Worm (Caenorhabditis elegans) whole organism, early embryonic: Measurements from ENCODE around the gene clec-180.
A peak's percentile ranks its signal among the peaks of the same experiment; 100 is the strongest.
"Not testable (repeated sequence)": the region's sequence is repeated elsewhere in the genome, so short reads cannot be mapped to it uniquely, and the experiment has no call there.

ENCODE experiments used
- B0310.2 ChIP-seq: sonication (generic microtip); optimal IDR thresholded peaks from 2 replicates; lab custom pipeline; 2016; ENCODE audit warnings: mild to moderate bottlenecking, missing genetic modification characterization, missing compliant biosample characterization
- F13C5.2 ChIP-seq: sonication (generic microtip); optimal IDR thresholded peaks from 2 replicates; lab custom pipeline; 2017; ENCODE audit warnings: mild to moderate bottlenecking, missing genetic modification characterization, inconsistent platforms, missing compliant biosample characterization
- aly-1 ChIP-seq: sonication (generic microtip); optimal IDR thresholded peaks from 2 replicates; lab custom pipeline; 2016; ENCODE audit warnings: missing genetic modification characterization, missing compliant biosample characterization
- ama-1 ChIP-seq: fragments of 150-350 bp; optimal IDR thresholded peaks from 2 replicates; lab custom pipeline; 2014
- ceh-13 ChIP-seq: fragments of 200-800 bp; sonication (Bioruptor generic); optimal IDR thresholded peaks from 2 replicates; lab custom pipeline; 2018; ENCODE audit warnings: mild to moderate bottlenecking, missing genetic modification characterization, missing compliant biosample characterization
- ceh-36 ChIP-seq: sonication (generic microtip); optimal IDR thresholded peaks from 2 replicates; lab custom pipeline; 2016; ENCODE audit warnings: missing genetic modification characterization, inconsistent platforms, missing compliant biosample characterization
- ets-7 ChIP-seq: sonication (generic microtip); optimal IDR thresholded peaks from 2 replicates; lab custom pipeline; 2016; ENCODE audit warnings: missing genotype, missing genetic modification characterization, missing compliant biosample characterization
- flt-1 ChIP-seq: fragments of 200-800 bp; sonication (Bioruptor generic); IDR thresholded peaks from 2 replicates; pipeline ENCODE4 v1.3.6; 2022; ENCODE audit warnings: missing genetic modification characterization, missing compliant biosample characterization
- hmbx-1 ChIP-seq: sonication (generic microtip); optimal IDR thresholded peaks from 2 replicates; lab custom pipeline; 2016; ENCODE audit warnings: mild to moderate bottlenecking, missing genetic modification characterization, missing compliant biosample characterization
- hmg-4 ChIP-seq: fragments of 200-800 bp; sonication (Bioruptor generic); optimal IDR thresholded peaks from 2 replicates; lab custom pipeline; 2018; ENCODE audit warnings: mild to moderate bottlenecking, missing genetic modification characterization, missing compliant biosample characterization
- hnd-1 ChIP-seq: sonication (generic microtip); optimal IDR thresholded peaks from 2 replicates; lab custom pipeline; 2016; ENCODE audit warnings: missing genetic modification characterization, missing compliant biosample characterization
- pes-1 ChIP-seq: fragments of 200-800 bp; sonication (Bioruptor generic); IDR thresholded peaks from 2 replicates; pipeline ENCODE4 v1.3.6; 2022; ENCODE audit warnings: missing genetic modification reagents, missing genetic modification characterization, missing compliant biosample characterization
- scrt-1 ChIP-seq: fragments of 200-800 bp; sonication (Bioruptor generic); IDR thresholded peaks from 2 replicates; pipeline ENCODE4 v1.3.6; 2022; ENCODE audit warnings: missing genetic modification characterization, missing compliant biosample characterization
- sea-1 ChIP-seq: fragments of 200-800 bp; sonication (Bioruptor generic); conservative IDR thresholded peaks from 2 replicates; pipeline ENCODE4 v1.3.6; 2022; ENCODE audit warnings: missing genetic modification characterization, missing compliant biosample characterization
- tbx-11 ChIP-seq: fragments of 200-800 bp; sonication (Bioruptor generic); IDR thresholded peaks from 2 replicates; pipeline ENCODE4 v1.3.6; 2022; ENCODE audit warnings: missing genetic modification characterization, missing compliant biosample characterization
- tbx-37 ChIP-seq: fragments of 200-800 bp; sonication (Bioruptor generic); conservative IDR thresholded peaks from 2 replicates; pipeline ENCODE4 v1.3.6; 2022; ENCODE audit warnings: missing genetic modification reagents, missing genetic modification characterization, missing compliant biosample characterization
- tra-4 ChIP-seq: sonication (generic microtip); optimal IDR thresholded peaks from 2 replicates; lab custom pipeline; 2017; ENCODE audit warnings: missing genetic modification characterization, missing compliant biosample characterization

clec-180 gene

DNA sequence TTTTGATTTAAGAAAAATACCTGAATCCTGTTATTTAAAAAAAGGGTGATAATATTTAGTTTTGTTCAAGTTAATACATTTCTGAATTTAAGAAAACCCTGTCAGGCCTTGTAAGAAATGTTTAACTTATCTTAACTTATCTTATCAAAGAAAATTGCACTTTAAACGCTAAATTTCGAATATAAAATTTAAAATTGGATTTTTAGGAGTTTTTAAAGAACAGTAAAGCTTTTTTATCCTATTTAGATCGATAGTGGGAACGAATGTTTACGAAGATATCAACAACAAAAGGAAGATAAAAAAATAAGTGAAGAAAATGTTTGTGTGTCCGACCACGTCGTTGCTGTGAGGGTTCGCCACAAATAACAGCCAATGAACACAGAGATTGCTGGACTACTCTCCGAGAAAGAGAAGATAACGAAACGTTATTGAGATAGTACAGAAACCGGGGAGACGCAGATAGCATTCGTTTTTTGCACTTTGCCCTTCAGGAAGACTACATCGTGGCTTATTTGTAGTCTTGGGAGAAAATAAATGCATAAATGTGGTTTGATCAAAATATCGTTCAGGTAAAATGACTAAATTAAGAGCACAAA is 15.6 kb upstream of the clec-180 start, which contains the start of gene dif-1:
Gene dif-1, minus strand, starts transcription at position 51 of the 596 bp plus-strand sequence.
- TF ChIP-seq hmg-4 (GFP tag; lab: Kevin White, UChicago) (no peak), ceh-13 (no peak), F13C5.2 (tag; lab: Kevin White, UChicago) (no peak), pes-1 (no peak), scrt-1 (GFP tag; lab: Robert Waterston, UW) (no peak), tbx-37 (GFP tag; lab: Robert Waterston, UW) (no peak), tra-4 (tag; lab: Kevin White, UChicago) (no peak), hnd-1 (no peak), flt-1 (no peak), tbx-11 (GFP tag; lab: Robert Waterston, UW) (no peak), sea-1 (GFP tag; lab: Robert Waterston, UW) (no peak), ets-7 (tag; lab: Kevin White, UChicago) (no peak), aly-1 (no peak), ama-1 (no peak), ceh-36 (tag; lab: Kevin White, UChicago) (no peak), hmbx-1 (no peak), B0310.2 (no peak)

DNA sequence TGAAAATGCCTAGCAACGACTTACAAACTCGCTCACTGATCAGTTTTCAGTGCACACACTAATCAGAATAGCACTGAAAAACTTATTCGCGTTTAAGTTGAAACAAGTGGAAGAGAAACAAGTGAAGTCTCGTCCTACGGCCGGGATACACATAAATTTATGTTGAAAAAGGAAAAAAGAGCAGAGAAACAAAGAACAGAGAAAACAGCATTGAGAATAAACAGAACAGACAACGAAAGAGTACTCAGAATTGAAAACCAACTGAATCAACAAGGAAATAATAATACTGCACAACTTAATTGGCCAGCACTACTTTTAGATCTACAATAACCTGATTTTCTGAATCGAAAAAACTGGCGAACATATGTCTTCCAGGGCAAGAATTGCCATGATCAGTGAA is 14.3 kb upstream of the clec-180 start, which contains the start of gene F49E8.6:
Gene F49E8.6, minus strand, starts transcription at position 317 of the 400 bp plus-strand sequence.
- no peak for TF ChIP-seq hmg-4 (GFP tag; lab: Kevin White, UChicago)
- no peak for TF ChIP-seq tbx-37 (GFP tag; lab: Robert Waterston, UW)
- no peak for TF ChIP-seq ets-7 (tag; lab: Kevin White, UChicago)
- TF ChIP-seq aly-1, result no peak
- no peak for TF ChIP-seq hmbx-1
- no peak for TF ChIP-seq F13C5.2 (tag; lab: Kevin White, UChicago)
- no peak for TF ChIP-seq hnd-1
- no peak for TF ChIP-seq ceh-13
- no peak for TF ChIP-seq ceh-36 (tag; lab: Kevin White, UChicago)
- no peak for TF ChIP-seq flt-1
- no peak for TF ChIP-seq tra-4 (tag; lab: Kevin White, UChicago)
- TF ChIP-seq tbx-11 (GFP tag; lab: Robert Waterston, UW), result no peak
- TF ChIP-seq scrt-1 (GFP tag; lab: Robert Waterston, UW), result no peak
- no peak for TF ChIP-seq sea-1 (GFP tag; lab: Robert Waterston, UW)
- no peak for TF ChIP-seq pes-1
- TF ChIP-seq B0310.2, result no peak

DNA sequence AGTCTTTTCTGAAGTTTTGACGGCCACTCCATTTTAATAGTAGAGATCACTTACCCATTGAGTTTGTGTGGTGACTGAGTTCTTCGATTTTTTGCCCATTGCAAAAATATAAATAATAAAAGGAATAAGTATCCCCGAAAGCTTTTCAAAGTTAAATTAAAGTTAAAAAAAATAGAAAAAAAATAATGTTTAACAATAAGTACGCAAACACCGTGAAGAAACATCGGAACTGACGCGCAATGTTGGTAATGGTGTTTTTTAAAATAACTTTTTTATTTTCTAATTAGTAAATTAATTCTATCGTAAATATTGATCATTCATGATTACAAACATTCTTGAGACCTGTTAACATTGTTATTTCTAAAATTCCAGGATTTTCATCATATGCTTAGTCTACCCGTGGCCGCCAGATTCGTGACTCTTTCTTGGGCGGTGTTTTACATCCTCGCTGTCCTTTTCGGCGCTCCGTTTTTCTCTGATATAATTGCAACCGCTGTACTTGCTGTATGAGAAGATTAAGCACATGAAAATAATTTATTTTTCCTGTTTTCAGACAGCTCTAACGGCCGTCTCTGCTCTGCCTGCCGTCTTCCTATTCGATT is 12.3 kb upstream of the clec-180 start, which contains the start of the genes F49E8.7, F49E8.8 and nprl-2:
Gene F49E8.7, minus strand, starts transcription at position 101 of the 602 bp plus-strand sequence.
Gene F49E8.8, plus strand, starts transcription at position 373 of the 602 bp plus-strand sequence.
Gene nprl-2, plus strand, starts transcription at position 552 of the 602 bp plus-strand sequence.
- no peak for TF ChIP-seq F13C5.2 (tag; lab: Kevin White, UChicago)
- no peak for TF ChIP-seq sea-1 (GFP tag; lab: Robert Waterston, UW)
- no peak for TF ChIP-seq flt-1
- TF ChIP-seq scrt-1 (GFP tag; lab: Robert Waterston, UW), result no peak

DNA sequence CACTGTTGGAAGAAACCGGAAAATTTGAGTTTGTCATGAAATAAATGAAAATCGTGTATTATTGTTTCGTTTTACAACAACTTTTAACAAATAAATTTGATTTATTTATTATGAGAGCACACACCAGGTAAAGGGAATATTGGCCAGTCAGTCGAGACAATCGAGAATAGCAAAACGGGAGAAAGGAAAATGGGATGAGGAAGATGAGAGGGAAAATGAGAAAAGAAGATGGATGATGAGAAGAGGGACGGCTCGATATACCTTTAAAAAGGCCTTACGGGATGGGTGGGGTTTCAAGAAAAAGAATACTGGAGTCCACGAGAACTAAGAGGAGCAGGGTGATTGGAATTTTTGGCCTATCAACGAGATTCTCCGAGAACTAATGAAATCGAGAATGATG is 10.0 kb upstream of the clec-180 start:
- no peak for TF ChIP-seq pes-1
- TF ChIP-seq ama-1, result no peak
- TF ChIP-seq ceh-13, result no peak

DNA sequence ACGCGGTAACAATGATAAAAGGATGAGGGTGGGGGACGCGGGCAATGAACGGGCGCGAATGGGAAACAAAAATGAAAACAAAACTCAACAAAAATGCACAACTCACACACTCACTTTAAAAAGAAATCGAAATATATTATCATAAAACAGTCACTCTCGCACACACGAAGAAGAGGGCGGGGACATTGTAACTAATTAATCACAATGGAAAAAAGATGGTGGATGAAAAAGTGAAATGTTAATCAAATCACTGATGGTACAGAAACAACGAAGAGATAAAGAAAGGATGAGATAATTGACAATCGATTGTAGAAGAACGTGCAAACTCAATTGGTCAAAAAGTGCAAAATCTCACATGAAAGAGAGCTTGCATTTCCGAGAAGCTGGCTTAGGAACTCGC is 9.5 kb upstream of the clec-180 start:
- TF ChIP-seq hmbx-1 (no peak), pes-1 (no peak), sea-1 (GFP tag; lab: Robert Waterston, UW) (no peak), tbx-11 (GFP tag; lab: Robert Waterston, UW) (no peak), hnd-1 (no peak), F13C5.2 (tag; lab: Kevin White, UChicago) (no peak), tra-4 (tag; lab: Kevin White, UChicago) (no peak), ceh-13 (no peak), aly-1 (no peak), ama-1 (no peak), flt-1 (no peak), tbx-37 (GFP tag; lab: Robert Waterston, UW) (no peak), B0310.2 (no peak), hmg-4 (GFP tag; lab: Kevin White, UChicago) (no peak), ets-7 (tag; lab: Kevin White, UChicago) (no peak), ceh-36 (tag; lab: Kevin White, UChicago) (no peak), scrt-1 (GFP tag; lab: Robert Waterston, UW) (no peak)

DNA sequence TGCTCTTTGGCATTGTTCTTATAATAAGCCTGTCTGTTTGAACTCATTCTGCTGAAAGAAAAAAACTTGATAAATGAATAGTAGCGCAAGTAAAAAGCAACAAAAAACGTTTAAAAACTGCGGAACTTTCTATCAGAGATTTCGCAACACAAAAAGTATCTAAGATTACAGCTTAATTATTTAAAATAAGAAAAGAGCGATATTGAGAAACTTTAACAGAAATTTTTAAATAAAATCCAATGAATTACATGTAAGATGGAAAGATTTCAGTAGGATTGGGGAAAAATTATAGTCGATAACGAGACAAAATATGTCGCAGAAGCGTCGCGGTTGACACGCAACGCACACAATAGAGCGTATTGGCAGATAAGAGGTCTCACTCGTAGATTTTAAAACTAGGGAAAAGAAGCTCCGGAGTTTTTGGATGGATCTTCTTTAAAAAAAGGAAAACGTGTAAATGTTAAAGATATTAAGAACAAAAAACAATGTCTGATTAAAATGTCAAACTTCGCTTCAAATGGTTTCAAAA is 7.0 kb upstream of the clec-180 start, which contains the start of gene ima-3:
Gene ima-3, minus strand, starts transcription at position 51 of the 529 bp plus-strand sequence.
- TF ChIP-seq tbx-37 (GFP tag; lab: Robert Waterston, UW) (0 out of 2 replicates have a peak, but pooled peaks have one; percentile 21), ama-1 (no peak), ceh-36 (tag; lab: Kevin White, UChicago) (no peak)

DNA sequence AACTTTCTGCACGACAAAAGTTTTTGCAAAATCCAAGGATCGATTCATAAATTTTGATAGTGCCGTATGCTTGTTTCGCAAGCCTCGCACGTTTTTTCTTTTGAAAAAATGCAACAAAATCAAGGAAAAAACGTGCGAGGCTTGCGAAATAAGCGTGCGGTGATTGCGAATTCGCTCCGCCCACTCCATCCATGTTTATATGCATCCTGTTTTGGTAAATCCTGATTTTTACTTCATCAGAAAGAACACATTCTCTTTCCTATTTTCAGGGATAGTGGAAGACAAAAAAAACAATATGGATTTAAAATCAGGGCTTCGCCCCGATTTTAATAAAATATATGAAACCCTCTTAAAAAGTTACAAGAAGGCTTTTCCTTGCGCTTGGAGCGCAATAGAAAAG is 4.8 kb upstream of the clec-180 start, which contains the start of gene F32E10.9:
Gene F32E10.9, minus strand, starts transcription at position 101 of the 400 bp plus-strand sequence.
- TF ChIP-seq tra-4 (tag; lab: Kevin White, UChicago); hmg-4 (GFP tag; lab: Kevin White, UChicago); flt-1: not testable (repeated sequence)

DNA sequence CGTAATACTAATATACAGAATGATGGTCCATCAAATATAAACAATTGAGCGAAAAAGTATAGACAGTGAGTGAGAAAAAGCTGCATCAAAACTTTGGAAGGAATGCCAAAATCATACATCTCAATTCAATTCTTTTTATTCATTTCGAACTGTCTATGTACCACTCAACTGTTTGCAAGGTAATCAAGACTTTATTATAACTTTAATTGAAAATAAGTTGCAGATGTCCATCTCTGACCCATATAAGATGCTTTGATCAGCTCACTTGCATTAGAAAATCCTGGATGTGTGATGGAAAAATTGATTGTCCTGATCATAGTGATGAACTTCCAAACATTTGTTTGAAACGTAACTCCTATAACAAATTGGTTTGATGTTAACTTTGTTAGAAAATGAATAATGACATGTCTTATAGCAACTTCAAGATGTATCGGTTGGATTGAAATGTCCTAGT is 1.1 kb upstream of the clec-180 start, which contains the start of gene F32E10.8:
Gene F32E10.8, plus strand, starts transcription at position 51 of the 454 bp plus-strand sequence.
- TF ChIP-seq hmg-4 (GFP tag; lab: Kevin White, UChicago) (no peak), aly-1 (no peak), pes-1 (no peak), scrt-1 (GFP tag; lab: Robert Waterston, UW) (no peak), tbx-37 (GFP tag; lab: Robert Waterston, UW) (no peak), B0310.2 (no peak), ama-1 (no peak), tra-4 (tag; lab: Kevin White, UChicago) (no peak)
